Worm (Caenorhabditis elegans): Measurements from ENCODE around the gene hse-5.

DNA sequence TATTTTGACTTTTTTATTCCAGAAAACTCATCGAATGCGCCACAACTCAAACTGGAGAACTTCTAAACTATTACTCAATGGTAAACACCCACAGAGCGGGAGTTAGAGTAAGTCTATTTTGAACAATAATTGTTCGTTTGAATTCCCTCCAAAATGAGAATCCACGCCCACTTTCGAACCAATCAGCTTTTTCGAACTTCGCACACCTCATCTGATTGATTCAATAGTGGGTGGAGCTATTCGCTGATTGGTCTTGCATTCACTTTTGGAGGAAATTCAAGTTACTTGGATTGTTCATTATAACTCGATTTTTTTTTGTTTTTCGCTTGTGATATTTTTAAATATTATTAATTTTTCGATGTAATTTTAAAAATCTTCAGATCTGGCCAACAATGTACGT is 50.7 kb downstream of the hse-5 start:
- TF ChIP-seq nhr-77 (tag; optimal IDR thresholded peaks at IDR 0.05) (no peak), fkh-10 (GFP tag; optimal IDR thresholded peaks at IDR 0.05) (no peak), ZK337.2 (GFP tag; IDR thresholded peaks at IDR 0.05) (no peak)
